Worm (Caenorhabditis elegans) whole organism, dauer: ENCODE results near the gene epn-1.

Source experiments
- unc-62 ChIP-seq: sonication (generic microtip); optimal IDR thresholded peaks from 2 replicates; lab custom pipeline; 2017; ENCODE audit warnings: missing biosample characterization, missing genetic modification reagents, missing genetic modification characterization

The epn-1 gene

DNA sequence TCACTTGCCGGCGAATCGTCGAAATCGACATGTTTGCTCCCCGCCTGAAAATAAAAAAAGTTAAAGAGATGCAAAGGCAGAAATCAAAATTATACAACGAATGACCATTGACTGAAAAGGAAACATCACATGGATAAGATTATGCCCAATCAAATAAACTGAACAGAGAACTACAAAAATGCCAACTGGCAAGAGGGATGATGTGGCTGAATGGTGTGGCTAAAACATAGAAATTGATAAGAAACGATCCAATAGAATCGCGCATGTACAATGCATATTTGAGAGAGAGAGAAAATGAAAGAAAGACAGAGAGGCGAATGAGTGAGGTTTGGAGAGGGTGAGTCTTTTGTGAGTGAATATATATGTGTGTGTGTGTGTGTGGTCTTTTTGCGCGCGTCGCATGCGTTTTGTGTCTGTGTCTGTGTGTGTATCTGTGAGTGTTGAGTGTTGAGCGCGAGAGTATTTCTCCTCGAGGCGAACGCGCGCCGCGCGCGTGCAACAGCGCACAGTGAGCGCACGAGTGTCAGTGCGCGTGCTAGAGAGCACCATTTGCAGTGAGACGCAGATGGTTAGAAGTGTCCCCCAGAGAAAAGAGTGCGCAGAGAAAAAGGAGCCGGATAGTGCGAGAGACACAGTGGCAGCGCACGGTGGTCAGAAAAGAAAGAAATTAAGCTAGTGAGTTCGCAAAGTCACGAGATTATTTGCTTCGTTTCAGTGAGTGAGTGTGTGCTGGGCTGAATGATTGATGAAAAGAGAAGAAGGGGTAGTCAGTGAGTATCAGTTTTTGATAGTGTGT lies at the start of gene epn-1:
Gene epn-1, minus strand, starts transcription at position 51 of the 796 bp plus-strand sequence.
- no peak for TF ChIP-seq unc-62 (GFP tag; lab: Kevin White, UChicago)

DNA sequence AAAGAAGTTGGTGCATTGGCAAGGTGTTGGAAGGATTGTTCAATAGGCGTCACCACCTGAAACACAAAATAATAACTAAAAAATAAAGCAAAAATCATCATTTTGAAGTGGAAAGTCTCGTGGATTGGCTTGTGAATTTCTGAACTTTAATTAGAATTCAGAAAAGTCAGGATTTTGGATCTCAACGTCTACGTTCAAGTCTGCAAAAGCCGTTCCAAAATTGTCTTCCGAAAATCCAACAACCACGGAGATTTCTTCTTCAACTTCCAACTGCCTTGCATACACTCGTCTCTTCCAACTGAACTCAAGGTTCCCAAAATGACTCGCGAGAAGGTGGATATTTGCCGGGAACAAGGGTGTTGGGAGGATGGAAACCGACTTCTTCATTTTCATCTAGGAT lies 47.4 kb upstream of the epn-1 start, which contains the start of gene C27C12.3:
Gene C27C12.3, minus strand, starts transcription at position 101 of the 400 bp plus-strand sequence.
- no peak for TF ChIP-seq unc-62 (GFP tag; lab: Kevin White, UChicago)

DNA sequence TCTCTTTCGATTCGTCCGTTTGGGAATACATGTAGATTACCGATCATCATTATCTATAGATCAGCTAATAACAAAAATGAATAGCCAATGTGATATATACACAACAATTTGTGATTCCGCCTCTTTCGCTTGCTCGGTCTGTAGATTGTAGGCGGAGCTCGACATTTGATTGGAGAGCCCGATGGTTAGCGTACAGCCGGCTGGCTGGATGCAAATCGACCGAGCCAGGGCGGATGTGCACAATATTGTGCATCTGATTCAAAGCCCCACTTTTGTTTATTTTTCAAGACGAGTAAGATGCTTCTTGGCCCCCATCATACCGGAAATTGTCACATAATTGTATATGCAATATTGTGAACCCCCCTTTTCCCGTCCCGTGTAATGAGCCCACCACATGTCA lies 43.4 kb upstream of the epn-1 start, which contains the start of gene dmd-4:
Gene dmd-4, minus strand, starts transcription at position 101 of the 400 bp plus-strand sequence.
- no peak for TF ChIP-seq unc-62 (GFP tag; lab: Kevin White, UChicago)

- TF ChIP-seq unc-62 (GFP tag; lab: Kevin White, UChicago): no peak
Observed at ce11 chrX:14853712-14854217, 35.5 kb upstream of the epn-1 start, which contains the start of the genes C27C12.1 and C27C12.4. TSS of gene C27C12.1 (minus strand) at chrX:14853762. TSS of gene C27C12.4 (plus strand) at chrX:14854086.

DNA sequence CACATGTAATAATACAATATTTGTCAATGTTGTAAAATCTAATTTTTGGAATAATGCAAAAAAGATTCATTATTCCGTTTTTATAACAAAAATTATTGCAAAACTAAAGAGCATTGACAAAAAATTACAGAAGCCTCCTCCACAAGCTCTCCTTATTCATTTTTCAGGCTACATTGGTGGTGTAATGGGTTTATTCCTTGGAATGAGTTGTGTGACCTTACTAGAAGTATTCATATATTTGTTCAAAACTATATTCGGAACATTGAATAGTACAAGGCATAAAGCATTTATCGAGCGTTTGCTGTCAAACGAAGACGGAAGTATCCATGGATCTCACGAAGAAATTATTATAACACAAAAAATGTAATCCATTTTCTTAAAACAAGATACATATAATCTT lies 33.6 kb upstream of the epn-1 start:
- TF ChIP-seq unc-62 (GFP tag; lab: Kevin White, UChicago): no peak

DNA sequence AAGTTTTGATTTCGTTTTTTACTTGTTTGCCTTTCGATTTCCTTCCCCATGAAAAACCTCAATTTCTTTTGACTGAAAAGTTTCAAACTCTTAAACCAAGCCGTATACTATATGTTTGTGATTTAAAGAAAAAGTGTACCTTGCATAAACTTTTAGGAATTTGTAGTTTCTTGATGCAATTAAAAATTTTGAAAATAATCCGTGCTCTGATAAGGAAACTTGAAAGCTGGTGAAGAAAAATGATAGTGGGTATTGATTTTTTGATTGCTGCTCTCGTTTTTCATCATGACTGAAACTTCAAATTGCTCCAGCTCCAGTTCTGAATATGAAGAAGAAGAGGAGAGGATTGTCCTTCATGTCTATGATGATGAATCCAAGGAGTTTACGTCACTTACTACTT lies 30.7 kb upstream of the epn-1 start, which contains the start of gene acd-3:
Gene acd-3, plus strand, starts transcription at position 222 of the 400 bp plus-strand sequence.
- no peak for TF ChIP-seq unc-62 (GFP tag; lab: Kevin White, UChicago)

ce11 chrX:14845637-14846036 lies 27.3 kb upstream of the epn-1 start, which contains the start of gene egrh-1:
TSS of gene egrh-1 (plus strand) at chrX:14845937.
- no peak for TF ChIP-seq unc-62 (GFP tag; lab: Kevin White, UChicago)

DNA sequence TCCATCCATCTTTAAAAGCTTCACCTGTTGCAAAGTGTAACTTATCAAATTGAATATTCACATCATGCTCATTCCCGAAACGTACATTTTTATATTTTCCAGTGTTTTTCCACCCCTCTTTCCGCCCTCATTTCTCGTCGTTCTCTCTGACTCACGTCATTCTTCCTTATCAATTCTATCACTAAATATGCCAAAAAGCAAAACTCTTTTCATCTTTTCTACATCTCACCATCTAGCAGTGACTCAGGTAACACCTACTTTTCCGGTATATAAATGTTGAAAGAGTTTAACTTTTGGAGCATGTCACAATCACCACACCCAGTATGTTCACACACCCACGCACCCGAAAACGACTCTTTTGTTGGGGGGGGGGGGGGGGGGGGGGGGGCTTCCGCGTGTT lies 26.2 kb upstream of the epn-1 start:
- TF ChIP-seq unc-62 (GFP tag; lab: Kevin White, UChicago): no peak

ce11 chrX:14842846-14843369 lies 24.6 kb upstream of the epn-1 start:
- no peak for TF ChIP-seq unc-62 (GFP tag; lab: Kevin White, UChicago)

- TF ChIP-seq unc-62 (GFP tag; lab: Kevin White, UChicago): no peak
Observed at ce11 chrX:14841030-14841429, 22.7 kb upstream of the epn-1 start.

- no peak for TF ChIP-seq unc-62 (GFP tag; lab: Kevin White, UChicago)
Observed at ce11 chrX:14838339-14838738, 20.0 kb upstream of the epn-1 start.

DNA sequence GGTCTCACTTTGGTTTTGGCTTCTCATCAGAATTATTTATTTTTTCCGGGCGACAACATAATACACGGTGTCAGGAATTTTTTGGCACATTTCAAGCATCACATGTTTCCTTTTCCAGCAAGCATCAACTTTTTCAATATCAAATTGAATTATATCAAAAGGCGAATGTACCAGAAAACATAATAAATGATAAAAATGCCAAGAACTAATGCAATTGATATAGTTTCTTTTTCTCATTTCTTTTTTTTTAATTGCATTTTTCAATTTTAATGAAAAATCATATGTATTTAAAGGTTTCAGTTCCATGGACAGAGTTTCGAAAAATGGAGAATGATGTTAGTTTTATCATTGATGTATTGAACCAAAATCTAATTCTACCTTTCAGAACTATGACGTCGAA lies 13.2 kb upstream of the epn-1 start, which contains the start of gene dpf-2:
Gene dpf-2, plus strand, starts transcription at position 301 of the 400 bp plus-strand sequence.
- no peak for TF ChIP-seq unc-62 (GFP tag; lab: Kevin White, UChicago)

ce11 chrX:14828766-14829165 lies 10.5 kb upstream of the epn-1 start:
- TF ChIP-seq unc-62 (GFP tag; lab: Kevin White, UChicago): no peak

ce11 chrX:14824490-14825050 lies 6.3 kb upstream of the epn-1 start, which contains the start of gene mbk-1:
TSS of gene mbk-1 (minus strand) at chrX:14824540.
- no peak for TF ChIP-seq unc-62 (GFP tag; lab: Kevin White, UChicago)

DNA sequence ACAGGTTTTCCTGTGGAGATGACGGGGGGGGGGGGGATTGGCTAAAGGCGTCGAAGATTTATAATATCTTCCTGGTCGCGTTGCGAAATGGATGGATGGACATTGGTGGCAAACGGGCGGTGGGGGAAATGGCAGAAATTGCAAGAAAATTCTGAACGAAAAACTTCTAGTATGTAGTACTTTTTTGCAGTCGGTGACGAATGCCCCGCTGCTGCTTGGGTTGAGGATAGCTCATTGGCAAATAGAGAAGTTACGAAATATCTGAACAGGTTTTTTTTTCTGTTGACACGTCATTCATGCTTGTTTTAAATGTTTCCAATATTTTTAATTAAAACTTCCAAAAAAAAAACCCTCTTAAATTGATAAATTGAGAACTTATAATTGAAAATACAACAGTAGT lies 1.2 kb upstream of the epn-1 start:
- no peak for TF ChIP-seq unc-62 (GFP tag; lab: Kevin White, UChicago)

DNA sequence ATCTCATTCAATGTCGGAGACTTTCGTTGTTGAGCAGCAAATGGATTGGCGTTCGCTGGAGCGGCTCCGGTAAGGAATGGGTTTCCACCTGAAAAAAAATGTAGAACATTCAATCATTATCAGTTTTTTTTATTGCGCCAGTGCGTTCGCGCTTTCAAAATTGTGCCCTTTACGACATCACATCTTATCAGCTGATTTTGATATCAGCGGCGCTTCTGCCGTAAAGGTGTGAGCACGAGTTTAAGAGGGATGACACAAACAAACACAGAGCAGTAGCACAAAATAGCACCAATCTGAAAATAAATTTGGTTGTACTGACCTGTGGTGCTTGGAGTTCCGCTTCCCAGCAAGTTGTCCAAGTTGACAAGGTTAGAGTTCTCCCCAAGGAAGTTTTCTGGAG lies 1.6 kb downstream of the epn-1 start:
- no peak for TF ChIP-seq unc-62 (GFP tag; lab: Kevin White, UChicago)
